Worm (Caenorhabditis elegans): ENCODE measurements around the gene scl-11.

Gene scl-11

DNA sequence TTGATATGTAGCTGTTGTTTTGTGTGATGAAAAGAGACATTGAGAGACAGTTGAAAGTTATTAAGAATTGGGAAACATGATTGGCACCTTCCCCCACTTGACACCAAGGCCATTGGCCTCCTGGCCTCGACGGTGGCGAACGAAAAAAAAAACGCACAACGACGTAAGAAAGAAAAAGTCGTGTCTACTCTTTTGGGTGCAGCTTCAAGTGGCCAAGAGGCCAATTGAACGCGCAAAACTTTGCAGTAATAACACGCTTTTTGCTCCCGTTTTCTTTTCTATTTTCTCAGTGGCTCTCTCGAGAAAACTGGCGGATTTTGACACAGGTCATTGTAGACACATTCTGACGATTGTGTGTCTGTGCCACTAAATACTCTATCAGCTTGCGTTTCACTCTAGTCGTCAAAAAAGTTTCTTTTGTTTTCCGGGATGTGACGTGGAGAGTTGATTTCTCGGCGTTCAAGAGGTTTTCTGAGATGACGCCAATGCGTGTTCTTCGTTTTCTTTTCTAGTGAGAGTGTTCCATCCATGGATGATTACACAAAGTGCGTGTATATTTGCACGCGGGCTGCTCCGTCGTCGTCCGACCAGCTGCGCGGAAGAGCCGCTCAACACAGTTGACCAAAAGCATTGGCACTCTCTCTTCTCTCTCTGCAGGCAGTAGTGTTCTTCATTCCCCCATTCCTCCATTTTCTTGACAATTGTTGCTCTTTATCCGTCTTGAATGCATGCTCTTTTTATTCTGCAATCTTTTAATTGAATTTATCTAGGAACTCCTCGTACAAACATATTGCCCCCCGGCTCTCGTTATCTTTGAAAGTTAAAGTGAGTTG lies 20.5 kb upstream of the scl-11 start:
- TF ChIP-seq lir-3 (tag; optimal IDR thresholded peaks at IDR 0.05) (no peak), mxl-3 (GFP tag; optimal IDR thresholded peaks at IDR 0.05) (no peak), nhr-25 (tag; optimal IDR thresholded peaks at IDR 0.05; ENCODE audit: borderline replicate concordance, insufficient read depth) (peak; percentile 52), nhr-11 (tag; optimal IDR thresholded peaks at IDR 0.05) (no peak), daf-19 (GFP tag; conservative IDR thresholded peaks at IDR 0.05) (0 out of 2 replicates have a peak, but pooled peaks have one; percentile 50), nhr-10 (tag; optimal IDR thresholded peaks at IDR 0.05) (no peak), hlh-11 (tag; optimal IDR thresholded peaks at IDR 0.05) (peak; percentile 29), spr-1 (tag; optimal IDR thresholded peaks at IDR 0.05) (no peak), nhr-28 (tag; optimal IDR thresholded peaks at IDR 0.05) (peak; percentile 6), unc-62 (GFP tag; optimal IDR thresholded peaks at IDR 0.05 in 1 of 2) (peak in 1 of 2 experiments; percentile 85), unc-62 (tag; optimal IDR thresholded peaks at IDR 0.05) (no peak), dve-1 (tag; optimal IDR thresholded peaks at IDR 0.05; ENCODE audit: insufficient read depth) (no peak), nhr-77 (tag; optimal IDR thresholded peaks at IDR 0.05) (no peak), mep-1 (tag; optimal IDR thresholded peaks at IDR 0.05) (no peak), zfp-3 (GFP tag; conservative IDR thresholded peaks at IDR 0.05) (no peak), nhr-6 (tag; optimal IDR thresholded peaks at IDR 0.05) (no peak), zfp-2 (tag; optimal IDR thresholded peaks at IDR 0.05) (no peak), ZK546.5 (tag; optimal IDR thresholded peaks at IDR 0.05) (no peak), R02D3.7 (tag; optimal IDR thresholded peaks at IDR 0.05) (no peak), lin-13 (GFP tag; optimal IDR thresholded peaks at IDR 0.05) (no peak), aha-1 (tag) (peak; percentile 52), pqm-1 (tag; optimal IDR thresholded peaks at IDR 0.05) (no peak), Y5F2A.4 (GFP tag; optimal IDR thresholded peaks at IDR 0.05) (no peak), ama-1 (optimal IDR thresholded peaks at IDR 0.05) (no peak)

DNA sequence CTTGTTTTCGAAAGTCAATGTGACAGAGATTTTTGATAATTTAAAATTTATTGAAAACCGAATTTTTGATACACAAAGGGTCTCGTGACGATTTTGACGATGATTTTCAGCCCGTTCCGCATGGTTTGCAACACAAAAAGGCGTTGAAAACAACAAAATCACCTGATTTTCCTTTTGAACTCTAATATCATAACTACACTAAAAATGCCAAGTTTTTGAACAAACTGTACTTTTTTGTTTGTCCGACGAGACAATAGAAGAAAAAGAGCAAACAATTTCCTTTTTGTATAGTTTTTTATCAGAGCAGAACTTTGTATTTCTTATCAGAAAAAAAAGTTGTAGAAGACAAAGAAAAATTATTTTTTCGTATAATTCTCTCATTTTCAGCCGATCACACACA lies 19.0 kb upstream of the scl-11 start:
- TF ChIP-seq daf-16 (GFP tag; optimal IDR thresholded peaks at IDR 0.05): no peak
- peak; percentile 56 for TF ChIP-seq daf-16 (tag; optimal IDR thresholded peaks at IDR 0.05)
- TF ChIP-seq nhr-28 (tag; optimal IDR thresholded peaks at IDR 0.05): peak; percentile 21
- TF ChIP-seq Y75B8A.6 (GFP tag; IDR thresholded peaks at IDR 0.05): no peak
- TF ChIP-seq hlh-11 (tag; optimal IDR thresholded peaks at IDR 0.05): peak; percentile 28
- TF ChIP-seq attf-4 (tag; optimal IDR thresholded peaks at IDR 0.05): no peak
- TF ChIP-seq hlh-30 (tag; optimal IDR thresholded peaks at IDR 0.05; ENCODE audit: insufficient read depth): peak; percentile 48
- TF ChIP-seq aha-1 (tag): peak; percentile 70
- peak; percentile 61 for TF ChIP-seq dve-1 (tag; optimal IDR thresholded peaks at IDR 0.05; ENCODE audit: insufficient read depth)
- TF ChIP-seq pqm-1 (tag; optimal IDR thresholded peaks at IDR 0.05): peak; percentile 28
- TF ChIP-seq T20F7.1 (GFP tag; optimal IDR thresholded peaks at IDR 0.05): no peak
- peak in 1 of 2 experiments; percentile 12 for TF ChIP-seq mdl-1 (tag; optimal IDR thresholded peaks at IDR 0.05)
- TF ChIP-seq lin-1 (GFP tag; IDR thresholded peaks at IDR 0.05): no peak
- TF ChIP-seq cey-2 (tag; optimal IDR thresholded peaks at IDR 0.05; ENCODE audit: borderline replicate concordance, insufficient read depth): no peak
- no peak for TF ChIP-seq snpc-1.2 (GFP tag; IDR thresholded peaks at IDR 0.05)
- TF ChIP-seq tag-97 (GFP tag; IDR thresholded peaks at IDR 0.05): no peak
- TF ChIP-seq unc-62 (GFP tag; optimal IDR thresholded peaks at IDR 0.05 in 1 of 2): peak in 1 of 2 experiments; percentile 10
- TF ChIP-seq unc-62 (tag; optimal IDR thresholded peaks at IDR 0.05): no peak
- TF ChIP-seq nhr-41 (GFP tag; IDR thresholded peaks at IDR 0.05): no peak

DNA sequence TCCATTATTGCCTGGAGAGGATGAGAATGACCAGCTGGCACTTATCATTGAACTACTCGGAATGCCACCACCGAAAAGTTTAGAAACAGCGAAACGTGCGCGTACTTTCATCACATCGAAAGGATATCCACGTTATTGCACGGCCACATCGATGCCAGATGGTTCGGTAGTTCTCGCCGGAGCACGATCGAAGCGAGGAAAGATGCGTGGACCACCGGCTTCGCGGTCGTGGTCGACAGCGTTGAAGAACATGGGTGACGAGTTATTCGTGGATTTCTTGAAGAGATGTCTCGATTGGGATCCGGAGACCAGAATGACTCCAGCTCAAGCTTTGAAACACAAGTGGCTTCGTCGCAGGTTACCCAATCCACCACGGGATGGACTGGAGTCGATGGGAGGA lies 17.7 kb upstream of the scl-11 start:
- no peak for TF ChIP-seq lin-29 (GFP tag; IDR thresholded peaks at IDR 0.05)
- TF ChIP-seq set-16 (GFP tag; IDR thresholded peaks at IDR 0.05): peak; percentile 52
